Fruit fly (Drosophila melanogaster) whole organism, embryonic: ENCODE measurements around the gene CG4291.

Source experiments
- Blimp-1 ChIP-seq: fragments of 200-800 bp; sonication (Bioruptor generic); optimal IDR thresholded peaks from 3 replicates; lab custom pipeline; 2018; ENCODE audit warnings: missing biosample characterization, missing genetic modification characterization, mild to moderate bottlenecking, moderate library complexity, missing genetic modification reagents
- CG10321 ChIP-seq: fragments of 200-800 bp; sonication (Bioruptor generic); IDR thresholded peaks from 2 replicates; pipeline ENCODE4 v1.3.6; 2022; ENCODE audit warnings: missing biosample characterization, missing genetic modification characterization
- CG11504 ChIP-seq: fragments of 200-800 bp; sonication (Bioruptor generic); optimal IDR thresholded peaks from 3 replicates; lab custom pipeline; 2019; ENCODE audit warnings: missing biosample characterization, mild to moderate bottlenecking, missing genetic modification characterization, moderate library complexity
- CG1233 ChIP-seq: fragments of 200-800 bp; sonication (Bioruptor generic); optimal IDR thresholded peaks from 4 replicates; lab custom pipeline; 2018; ENCODE audit warnings: missing biosample characterization, mild to moderate bottlenecking, missing genetic modification characterization
- CG13123 ChIP-seq: fragments of 200-800 bp; sonication (Bioruptor generic); optimal IDR thresholded peaks from 2 replicates; lab custom pipeline; 2016; ENCODE audit warnings: missing biosample characterization, missing genetic modification characterization
- CG13624 ChIP-seq: fragments of 200-800 bp; sonication (Bioruptor generic); optimal IDR thresholded peaks from 2 replicates; lab custom pipeline; 2016; ENCODE audit warnings: missing biosample characterization, missing genetic modification characterization
- CG14014 ChIP-seq: fragments of 200-800 bp; sonication (Bioruptor generic); IDR thresholded peaks from 2 replicates; pipeline ENCODE4 v1.3.6; 2022; ENCODE audit warnings: missing biosample characterization, missing genetic modification characterization
- CG14050 ChIP-seq: fragments of 200-800 bp; sonication (Bioruptor generic); IDR thresholded peaks from 3 replicates; pipeline ENCODE4 v1.3.6; 2022; ENCODE audit warnings: missing biosample characterization, missing genetic modification characterization
- CG14441 ChIP-seq: fragments of 200-800 bp; sonication (Bioruptor generic); IDR thresholded peaks from 2 replicates; pipeline ENCODE4 v1.3.6; 2022; ENCODE audit warnings: missing biosample characterization, missing genetic modification characterization
- CG15011 ChIP-seq: fragments of 200-800 bp; sonication (Bioruptor generic); optimal IDR thresholded peaks from 3 replicates; lab custom pipeline; 2018; ENCODE audit warnings: missing biosample characterization, mild to moderate bottlenecking, missing genetic modification characterization
- CG16863 ChIP-seq: fragments of 200-800 bp; sonication (Bioruptor generic); optimal IDR thresholded peaks from 3 replicates; lab custom pipeline; 2016; ENCODE audit warnings: missing biosample characterization, missing genetic modification characterization
- CG17361 ChIP-seq: fragments of 200-800 bp; sonication (Bioruptor generic); IDR thresholded peaks from 3 replicates; pipeline ENCODE4 v1.3.6; 2022; ENCODE audit warnings: missing biosample characterization, missing genetic modification characterization
- CG30403 ChIP-seq: fragments of 200-800 bp; sonication (Bioruptor generic); optimal IDR thresholded peaks from 3 replicates; lab custom pipeline; 2016; ENCODE audit warnings: missing biosample characterization, missing genetic modification characterization
- CG33213 ChIP-seq: fragments of 200-800 bp; sonication (Bioruptor generic); optimal IDR thresholded peaks from 3 replicates; lab custom pipeline; 2016; ENCODE audit warnings: missing biosample characterization, missing genetic modification characterization
- CG7357 ChIP-seq: fragments of 200-800 bp; sonication (Bioruptor generic); IDR thresholded peaks from 3 replicates; pipeline ENCODE4 v1.3.6; 2022; ENCODE audit warnings: missing biosample characterization, missing genetic modification characterization
- CG7928 ChIP-seq: fragments of 200-800 bp; sonication (Bioruptor generic); optimal IDR thresholded peaks from 2 replicates; lab custom pipeline; 2017; ENCODE audit warnings: missing biosample characterization, mild to moderate bottlenecking, missing genetic modification characterization
- CG9215 ChIP-seq: fragments of 200-800 bp; sonication (Bioruptor generic); IDR thresholded peaks from 2 replicates; pipeline ENCODE4 v1.3.6; 2022; ENCODE audit warnings: missing biosample characterization, missing genetic modification characterization
- CG9817 ChIP-seq: fragments of 200-800 bp; sonication (Bioruptor generic); optimal IDR thresholded peaks from 2 replicates; lab custom pipeline; 2018; ENCODE audit warnings: missing biosample characterization, mild to moderate bottlenecking, missing genetic modification characterization, moderate library complexity
- CHES-1-like ChIP-seq: fragments of 200-800 bp; sonication (Bioruptor generic); optimal IDR thresholded peaks from 2 replicates; lab custom pipeline; 2016; ENCODE audit warnings: missing biosample characterization, missing genetic modification characterization
- Camta ChIP-seq: fragments of 200-800 bp; sonication (Bioruptor generic); optimal IDR thresholded peaks from 2 replicates; lab custom pipeline; 2016; ENCODE audit warnings: missing biosample characterization, missing genetic modification characterization
- Fer3 ChIP-seq: fragments of 200-800 bp; sonication (Bioruptor generic); optimal IDR thresholded peaks from 2 replicates; lab custom pipeline; 2018; ENCODE audit warnings: missing biosample characterization, mild to moderate bottlenecking, missing genetic modification characterization, moderate library complexity
- H2.0 ChIP-seq: fragments of 200-800 bp; sonication (Bioruptor generic); IDR thresholded peaks from 2 replicates; pipeline ENCODE4 v1.3.6; 2022; ENCODE audit warnings: missing biosample characterization, missing genetic modification characterization
- HHEX ChIP-seq: fragments of 200-800 bp; sonication (Bioruptor generic); optimal IDR thresholded peaks from 3 replicates; lab custom pipeline; 2017; ENCODE audit warnings: missing biosample characterization, mild to moderate bottlenecking, missing genetic modification characterization, missing genetic modification reagents
- NC2β ChIP-seq: fragments of 200-800 bp; sonication (Bioruptor generic); optimal IDR thresholded peaks from 2 replicates; lab custom pipeline; 2016; ENCODE audit warnings: missing biosample characterization, missing genetic modification characterization
- Nf-YB ChIP-seq: fragments of 200-800 bp; sonication (Bioruptor generic); optimal IDR thresholded peaks from 3 replicates; lab custom pipeline; 2019; ENCODE audit warnings: missing biosample characterization, mild to moderate bottlenecking, missing genetic modification characterization, moderate library complexity
- Oaz ChIP-seq: fragments of 200-800 bp; sonication (Bioruptor generic); IDR thresholded peaks from 2 replicates; pipeline ENCODE4 v1.3.6; 2022; ENCODE audit warnings: missing biosample characterization, missing genetic modification characterization
- Sox100B ChIP-seq: fragments of 200-800 bp; sonication (Bioruptor generic); optimal IDR thresholded peaks from 3 replicates; lab custom pipeline; 2018; ENCODE audit warnings: missing biosample characterization, mild to moderate bottlenecking, missing genetic modification characterization
- Ssrp ChIP-seq: fragments of 200-800 bp; sonication (Bioruptor generic); optimal IDR thresholded peaks from 2 replicates; lab custom pipeline; 2018; ENCODE audit warnings: missing biosample characterization, mild to moderate bottlenecking, missing genetic modification characterization, moderate library complexity
- abd-A ChIP-seq: fragments of 200-800 bp; sonication (Bioruptor generic); optimal IDR thresholded peaks from 3 replicates; lab custom pipeline; 2019; ENCODE audit warnings: missing biosample characterization, mild to moderate bottlenecking, missing genetic modification characterization, moderate library complexity
- bowl ChIP-seq: fragments of 200-800 bp; sonication (Bioruptor generic); IDR thresholded peaks from 2 replicates; pipeline ENCODE4 v1.3.6; 2022; ENCODE audit warnings: missing biosample characterization, missing genetic modification characterization
- cg ChIP-seq: fragments of 200-800 bp; sonication (Bioruptor generic); optimal IDR thresholded peaks from 3 replicates; lab custom pipeline; 2019; ENCODE audit warnings: missing biosample characterization, mild to moderate bottlenecking, missing genetic modification characterization, moderate library complexity
- ci ChIP-seq: fragments of 200-800 bp; sonication (Bioruptor generic); IDR thresholded peaks from 3 replicates; pipeline ENCODE4 v1.3.6; 2022; ENCODE audit warnings: missing biosample characterization, missing genetic modification characterization
- en ChIP-seq: fragments of 200-800 bp; sonication (Bioruptor generic); optimal IDR thresholded peaks from 2 replicates; lab custom pipeline; 2016; ENCODE audit warnings: missing biosample characterization, missing genetic modification characterization
- gem ChIP-seq: fragments of 200-800 bp; sonication (Bioruptor generic); optimal IDR thresholded peaks from 2 replicates; lab custom pipeline; 2019; ENCODE audit warnings: missing biosample characterization, mild to moderate bottlenecking, missing genetic modification characterization, moderate library complexity
- ham ChIP-seq: fragments of 200-800 bp; sonication (Bioruptor generic); IDR thresholded peaks from 2 replicates; pipeline ENCODE4 v1.3.6; 2022; ENCODE audit warnings: missing biosample characterization, missing genetic modification characterization
- inv ChIP-seq: fragments of 200-800 bp; sonication (Bioruptor generic); IDR thresholded peaks from 2 replicates; pipeline ENCODE4 v1.3.6; 2022; ENCODE audit warnings: missing biosample characterization, missing genetic modification characterization; ENCODE audit not compliant: partially characterized antibody
- jumu ChIP-seq: fragments of 200-800 bp; sonication (Bioruptor generic); optimal IDR thresholded peaks from 3 replicates; lab custom pipeline; 2016; ENCODE audit warnings: missing biosample characterization, missing genetic modification characterization
- kni ChIP-seq: fragments of 200-800 bp; sonication (Bioruptor generic); optimal IDR thresholded peaks from 3 replicates; lab custom pipeline; 2017; ENCODE audit warnings: mild to moderate bottlenecking, missing biosample characterization, missing genetic modification reagents, missing genetic modification characterization
- lov ChIP-seq, 2 experiments: fragments of 200-800 bp in 1 of 2; fragments of >200 bp in 1 of 2; sonication (Bioruptor generic) in 1 of 2; IDR thresholded peaks in 1 of 2; optimal IDR thresholded peaks in 1 of 2; 2 replicates in 1 of 2; 3 replicates in 1 of 2; pipeline versions ENCODE4 v1.3.6 to Lab custom; 2017 to 2022; ENCODE audit warnings: missing biosample characterization in 1 of 2, missing genetic modification characterization in 1 of 2
- maf-S ChIP-seq: fragments of 200-800 bp; sonication (Bioruptor generic); optimal IDR thresholded peaks from 2 replicates; lab custom pipeline; 2016; ENCODE audit warnings: missing biosample characterization, missing genetic modification characterization
- odd ChIP-seq: fragments of 200-800 bp; sonication (Bioruptor generic); optimal IDR thresholded peaks from 2 replicates; lab custom pipeline; 2017; ENCODE audit warnings: missing biosample characterization, mild to moderate bottlenecking, missing genetic modification characterization
- pb ChIP-seq: fragments of 200-800 bp; sonication (Bioruptor generic); optimal IDR thresholded peaks from 3 replicates; lab custom pipeline; 2016; ENCODE audit warnings: missing biosample characterization, missing genetic modification characterization
- pho ChIP-seq: fragments of 200-800 bp; sonication (Bioruptor generic); optimal IDR thresholded peaks from 2 replicates; lab custom pipeline; 2016; ENCODE audit warnings: missing biosample characterization, missing genetic modification characterization
- pnt ChIP-seq: fragments of 200-800 bp; sonication (Bioruptor generic); optimal IDR thresholded peaks from 3 replicates; lab custom pipeline; 2016; ENCODE audit warnings: missing biosample characterization, missing genetic modification characterization
- pum ChIP-seq: fragments of 200-800 bp; sonication (Bioruptor generic); optimal IDR thresholded peaks from 2 replicates; lab custom pipeline; 2016; ENCODE audit warnings: missing biosample characterization, missing genetic modification characterization
- row ChIP-seq: fragments of 200-800 bp; sonication (Bioruptor generic); IDR thresholded peaks from 3 replicates; pipeline ENCODE4 v1.3.6; 2022; ENCODE audit warnings: missing biosample characterization, missing genetic modification characterization
- tgo ChIP-seq: fragments of 200-800 bp; sonication (Bioruptor generic); IDR thresholded peaks from 3 replicates; pipeline ENCODE4 v1.3.6; 2022; ENCODE audit warnings: missing biosample characterization, missing genetic modification characterization
- tin ChIP-seq: fragments of 200-800 bp; sonication (Bioruptor generic); optimal IDR thresholded peaks from 3 replicates; lab custom pipeline; 2016; ENCODE audit warnings: missing biosample characterization, missing genetic modification characterization
- tx ChIP-seq: fragments of 200-800 bp; sonication (Bioruptor generic); optimal IDR thresholded peaks from 2 replicates; lab custom pipeline; 2016; ENCODE audit warnings: missing biosample characterization, missing genetic modification characterization
- wor ChIP-seq: fragments of 200-800 bp; sonication (Bioruptor generic); IDR thresholded peaks from 2 replicates; pipeline ENCODE4 v1.3.6; 2022; ENCODE audit warnings: missing biosample characterization, missing genetic modification characterization

CG4291 gene

dm6 chr2L:846167-846868 lies 6.2 kb downstream of the CG4291 start (continued):
- peak; percentile 14 for TF ChIP-seq NC2β (GFP tag; lab: Kevin White, UChicago)
- peak; percentile 14 for TF ChIP-seq pho (GFP tag; lab: Kevin White, UChicago)
- peak; percentile 69 for TF ChIP-seq pnt (GFP tag; lab: Kevin White, UChicago)
- TF ChIP-seq lov (optimal IDR thresholded peaks at IDR 0.05; lab: Kevin White, UChicago) = no peak
- TF ChIP-seq lov (GFP tag; IDR thresholded peaks at IDR 0.05; lab: Robert Waterston, UW) = no peak
- peak; percentile 40 for TF ChIP-seq HHEX
- no peak for TF ChIP-seq CG14050
- TF ChIP-seq CG30403 (GFP tag; lab: Kevin White, UChicago) = peak; percentile 66
- peak; percentile 51 for TF ChIP-seq H2.0 (GFP tag; lab: Robert Waterston, UW)
- peak; percentile 0 for TF ChIP-seq abd-A (tag; lab: Kevin White, UChicago)
- TF ChIP-seq tgo (GFP tag; lab: Robert Waterston, UW) = peak; percentile 40; the same call in 1 of the 3 replicates
- TF ChIP-seq maf-S (GFP tag; lab: Kevin White, UChicago) = peak; percentile 37
- TF ChIP-seq CG13123 (GFP tag; lab: Kevin White, UChicago) = peak; percentile 31
- TF ChIP-seq pb (GFP tag; lab: Kevin White, UChicago) = peak; percentile 66
- no peak for TF ChIP-seq CG10321 (GFP tag; lab: Robert Waterston, UW)
- peak; percentile 88 for TF ChIP-seq kni (GFP tag; lab: Kevin White, UChicago)
- TF ChIP-seq CG15011 (GFP tag; lab: Kevin White, UChicago) = no peak
- TF ChIP-seq Oaz (GFP tag; lab: Robert Waterston, UW) = no peak
- peak; percentile 69 for TF ChIP-seq Ssrp (tag; lab: Kevin White, UChicago)
- peak; percentile 70 for TF ChIP-seq row
- TF ChIP-seq Nf-YB (GFP tag; lab: Kevin White, UChicago) = peak; percentile 21
- peak; percentile 56 for TF ChIP-seq CHES-1-like (GFP tag; lab: Kevin White, UChicago)
- peak; percentile 44; the same call in 2 of the 3 replicates for TF ChIP-seq ci (GFP tag; lab: Robert Waterston, UW)
- peak; percentile 32; the same call in 1 of the 2 replicates for TF ChIP-seq CG14014 (GFP tag; lab: Robert Waterston, UW)
- no peak for TF ChIP-seq CG1233 (GFP tag; lab: Kevin White, UChicago)
- peak; percentile 56 for TF ChIP-seq Sox100B
- no peak for TF ChIP-seq CG9215 (GFP tag; lab: Robert Waterston, UW)
- TF ChIP-seq inv (GFP tag; lab: Robert Waterston, UW) = no peak
- TF ChIP-seq ham (GFP tag; lab: Robert Waterston, UW) = no peak
- TF ChIP-seq Blimp-1 = peak; percentile 80
- TF ChIP-seq CG9817 (tag; lab: Kevin White, UChicago) = peak; percentile 21
- no peak for TF ChIP-seq jumu (GFP tag; lab: Kevin White, UChicago)
- peak; percentile 84 for TF ChIP-seq CG11504 (tag; lab: Kevin White, UChicago)
- peak; percentile 46 for TF ChIP-seq Fer3
- peak; percentile 80 for TF ChIP-seq gem (tag; lab: Kevin White, UChicago)
- peak; percentile 62 for TF ChIP-seq en
- peak; percentile 33 for TF ChIP-seq tx
- peak; percentile 77; the same call in 2 of the 3 replicates for TF ChIP-seq CG17361 (GFP tag; lab: Robert Waterston, UW)
- no peak for TF ChIP-seq cg (GFP tag; lab: Kevin White, UChicago)
- no peak; the same call in 2 of the 3 replicates for TF ChIP-seq CG7357 (GFP tag; lab: Robert Waterston, UW)
- TF ChIP-seq CG14441 (GFP tag; lab: Robert Waterston, UW) = peak; percentile 58; the same call in 1 of the 2 replicates
- TF ChIP-seq pum (GFP tag; lab: Kevin White, UChicago) = peak; percentile 59
- peak; percentile 68 for TF ChIP-seq wor (GFP tag; lab: Robert Waterston, UW)
- peak; percentile 38 for TF ChIP-seq CG13624
- TF ChIP-seq CG16863 (GFP tag; lab: Kevin White, UChicago) = peak; percentile 30
- TF ChIP-seq CG7928 (GFP tag; lab: Kevin White, UChicago) = no peak
- no peak for TF ChIP-seq bowl (GFP tag; lab: Robert Waterston, UW)
- TF ChIP-seq odd (GFP tag; lab: Kevin White, UChicago) = peak; percentile 29
- TF ChIP-seq CG33213 (GFP tag; lab: Kevin White, UChicago) = peak; percentile 39
- peak; percentile 12 for TF ChIP-seq tin (GFP tag; lab: Kevin White, UChicago)
- TF ChIP-seq Camta (GFP tag; lab: Kevin White, UChicago) = peak; percentile 73
